Worm (Caenorhabditis elegans): Measurements from ENCODE around the gene bus-12.

bus-12 gene

ce11 chrIV:13272494-13272893 is 16.5 kb downstream of the bus-12 start, which contains the start of gene unc-26 (continued):
- TF ChIP-seq pqm-1 (tag; optimal IDR thresholded peaks at IDR 0.05): no peak
- no peak for TF ChIP-seq tlp-1 (tag; optimal IDR thresholded peaks at IDR 0.05)
- no peak for TF ChIP-seq vab-15 (tag; optimal IDR thresholded peaks at IDR 0.05)
- peak; percentile 22 for TF ChIP-seq dsc-1 (tag; optimal IDR thresholded peaks at IDR 0.05)
- TF ChIP-seq xbp-1 (tag; optimal IDR thresholded peaks at IDR 0.05): peak; percentile 29
- TF ChIP-seq C34B4.2 (tag; optimal IDR thresholded peaks at IDR 0.05): no peak
- no peak for TF ChIP-seq nhr-12 (tag; optimal IDR thresholded peaks at IDR 0.05)
- peak; percentile 46 for TF ChIP-seq swsn-7 (tag; optimal IDR thresholded peaks at IDR 0.05)
- peak; percentile 53 for TF ChIP-seq nhr-71 (tag; optimal IDR thresholded peaks at IDR 0.05)
- no peak for TF ChIP-seq rnt-1 (tag; optimal IDR thresholded peaks at IDR 0.05)
- peak; percentile 32 to 45 for TF ChIP-seq lsy-2 (tag; optimal IDR thresholded peaks at IDR 0.05)
- TF ChIP-seq nhr-84 (tag; optimal IDR thresholded peaks at IDR 0.05): no peak
- TF ChIP-seq snu-23 (GFP tag; optimal IDR thresholded peaks at IDR 0.05): peak; percentile 43
- TF ChIP-seq mep-1 (tag; optimal IDR thresholded peaks at IDR 0.05): peak; percentile 20
- TF ChIP-seq efl-3 (GFP tag; optimal IDR thresholded peaks at IDR 0.05): no peak

ce11 chrIV:13282778-13283177 is 26.8 kb downstream of the bus-12 start, which contains the start of gene cpsf-3:
cpsf-3 (minus strand) TSS chrIV:13282878.
- TF ChIP-seq efl-1 (optimal IDR thresholded peaks at IDR 0.05): no peak
- TF ChIP-seq efl-1 (GFP tag; optimal IDR thresholded peaks at IDR 0.05 in 1 of 2): no peak
- no peak for TF ChIP-seq pax-3 (tag; optimal IDR thresholded peaks at IDR 0.05)
- no peak for TF ChIP-seq snpc-4 (tag; optimal IDR thresholded peaks at IDR 0.05)
- TF ChIP-seq dsc-1 (tag; optimal IDR thresholded peaks at IDR 0.05): no peak
- TF ChIP-seq nhr-237 (tag; optimal IDR thresholded peaks at IDR 0.05): no peak
- no peak for TF ChIP-seq irx-1 (tag; optimal IDR thresholded peaks at IDR 0.05)
- TF ChIP-seq lin-39 (tag; optimal IDR thresholded peaks at IDR 0.05): no peak
- TF ChIP-seq nhr-85 (tag): no peak
- no peak for TF ChIP-seq nhr-90 (tag; optimal IDR thresholded peaks at IDR 0.05; ENCODE audit: poor library complexity)
- no peak for TF ChIP-seq jun-1 (tag; optimal IDR thresholded peaks at IDR 0.05)
- no peak for TF ChIP-seq lin-13 (GFP tag; optimal IDR thresholded peaks at IDR 0.05)
- no peak for TF ChIP-seq sox-4 (tag; optimal IDR thresholded peaks at IDR 0.05)

ce11 chrIV:13289321-13289720 is 33.3 kb downstream of the bus-12 start, which contains the start of gene Y67H2A.10:
Y67H2A.10 (minus strand) TSS chrIV:13289504.
- peak; percentile 7 to 52 for TF ChIP-seq lsy-2 (tag; optimal IDR thresholded peaks at IDR 0.05)
- TF ChIP-seq ztf-11 (tag; optimal IDR thresholded peaks at IDR 0.05): peak in 1 of 2 experiments; percentile 14
- peak; percentile 23 to 32 for TF ChIP-seq efl-1 (optimal IDR thresholded peaks at IDR 0.05)
- peak in 1 of 2 experiments; percentile 52 for TF ChIP-seq efl-1 (GFP tag; optimal IDR thresholded peaks at IDR 0.05 in 1 of 2)
- no peak for TF ChIP-seq swsn-7 (tag; optimal IDR thresholded peaks at IDR 0.05)
- peak; percentile 49 for TF ChIP-seq mep-1 (tag; optimal IDR thresholded peaks at IDR 0.05)
- TF ChIP-seq dsc-1 (tag; optimal IDR thresholded peaks at IDR 0.05): no peak
- no peak for TF ChIP-seq elt-2 (tag; optimal IDR thresholded peaks at IDR 0.05)
- peak; percentile 19 for TF ChIP-seq nhr-85 (tag)
- peak; percentile 16 for TF ChIP-seq tbx-2 (tag; optimal IDR thresholded peaks at IDR 0.05)
- TF ChIP-seq ceh-90 (tag; optimal IDR thresholded peaks at IDR 0.05): peak; percentile 44
- TF ChIP-seq dpl-1 (GFP tag; optimal IDR thresholded peaks at IDR 0.05): peak in 2 of 3 experiments; percentile 32 to 47
- peak; percentile 72 for TF ChIP-seq rnt-1 (tag; optimal IDR thresholded peaks at IDR 0.05)
- peak; percentile 49 for TF ChIP-seq lir-3 (tag; optimal IDR thresholded peaks at IDR 0.05; ENCODE audit: poor library complexity)
- no peak for TF ChIP-seq unc-30 (tag; optimal IDR thresholded peaks at IDR 0.05)
- peak; percentile 21 for TF ChIP-seq irx-1 (tag; optimal IDR thresholded peaks at IDR 0.05)
- TF ChIP-seq skn-1 (tag; optimal IDR thresholded peaks at IDR 0.05): peak; percentile 6
- TF ChIP-seq fos-1 (tag; optimal IDR thresholded peaks at IDR 0.05): no peak
- peak; percentile 24 for TF ChIP-seq lin-15B (tag; optimal IDR thresholded peaks at IDR 0.05)
- TF ChIP-seq lin-35 (GFP tag; optimal IDR thresholded peaks at IDR 0.05): peak; percentile 19 to 23

- TF ChIP-seq mab-9 (GFP tag; IDR thresholded peaks at IDR 0.05) (no peak), lin-39 (tag; optimal IDR thresholded peaks at IDR 0.05) (no peak), C04F5.9 (tag; optimal IDR thresholded peaks at IDR 0.05) (no peak)
Observed at ce11 chrIV:13290239-13290638, 34.3 kb downstream of the bus-12 start.
